Fruit fly (Drosophila melanogaster): ENCODE results near the gene Prps.

The Prps gene

DNA sequence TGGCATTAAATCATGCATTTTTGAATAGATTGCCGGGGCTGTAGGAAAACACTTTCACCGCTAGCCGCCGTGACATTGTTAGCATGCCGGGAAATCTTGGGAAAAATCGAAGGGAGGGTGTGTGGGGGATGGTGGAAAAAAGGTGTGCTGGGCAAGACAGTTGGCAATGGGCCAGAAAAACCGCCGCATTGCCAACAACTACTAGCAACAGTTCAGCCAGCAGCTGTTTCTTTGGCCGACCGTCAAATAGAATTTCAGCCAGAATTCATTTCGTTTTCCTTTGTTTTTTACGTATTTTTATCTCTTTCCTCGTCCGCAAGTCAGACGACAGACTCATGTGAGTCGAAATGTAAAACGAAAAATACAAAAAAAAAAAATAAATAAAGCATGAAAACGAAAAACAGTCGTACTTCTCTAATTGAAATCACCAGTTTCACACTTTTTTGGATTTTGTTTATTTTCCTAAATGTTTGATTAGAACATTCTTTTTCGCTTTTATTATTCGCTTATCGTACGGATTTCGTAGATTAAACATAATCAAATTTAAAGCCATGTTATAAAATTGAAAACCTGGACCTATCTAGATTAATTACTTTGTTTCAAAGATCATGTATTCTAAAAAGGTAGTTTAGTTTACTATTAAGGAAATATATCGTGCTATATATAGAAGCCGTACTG lies 5.6 kb downstream of the Prps start (continued):
- TF ChIP-seq CG13296 (GFP tag; optimal IDR thresholded peaks at IDR 0.05) (peak; percentile 50), ham (GFP tag; IDR thresholded peaks at IDR 0.05) (no peak), Vsx1 (GFP tag; optimal IDR thresholded peaks at IDR 0.05) (no peak), vvl (GFP tag; IDR thresholded peaks at IDR 0.05) (no peak), CG6791 (GFP tag; IDR thresholded peaks at IDR 0.05; ENCODE audit: partially characterized antibody) (no peak), schlank (tag; optimal IDR thresholded peaks at IDR 0.05) (no peak), ci (GFP tag; IDR thresholded peaks at IDR 0.05) (no peak), oc (tag; optimal IDR thresholded peaks at IDR 0.05) (no peak), Xbp1 (GFP tag; optimal IDR thresholded peaks at IDR 0.05) (peak; percentile 10), slbo (GFP tag; IDR thresholded peaks at IDR 0.05) (peak; percentile 35)

DNA sequence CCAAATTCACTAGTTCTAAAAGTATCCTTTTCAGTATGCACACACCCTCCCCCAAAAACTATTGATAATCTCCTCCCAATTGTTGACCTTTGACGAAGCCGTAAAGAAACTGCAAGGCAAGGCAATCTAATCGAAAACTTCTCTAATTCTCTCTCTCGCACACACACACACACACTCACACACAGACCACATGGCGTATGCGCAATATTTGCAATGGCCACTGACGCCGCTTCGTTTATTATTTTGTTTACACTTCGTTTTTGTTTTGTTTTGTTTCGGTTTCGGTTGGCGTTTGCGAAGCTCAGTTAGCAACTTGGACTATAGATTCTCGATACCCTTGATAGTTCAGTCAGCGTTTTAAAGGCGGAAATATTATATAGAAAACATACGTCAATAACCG lies 6.7 kb downstream of the Prps start:
- TF ChIP-seq org-1 (GFP tag; optimal IDR thresholded peaks at IDR 0.05) (no peak), fd3F (GFP tag; optimal IDR thresholded peaks at IDR 0.05) (no peak), CG18262 (tag; optimal IDR thresholded peaks at IDR 0.05) (no peak), CG7786 (GFP tag; optimal IDR thresholded peaks at IDR 0.05) (no peak), CG7372 (GFP tag; IDR thresholded peaks at IDR 0.05) (peak; percentile 59; the same call in 1 of the 2 replicates), Trl (optimal IDR thresholded peaks at IDR 0.05) (peak in 1 of 2 experiments; percentile 5), Trl (GFP tag; optimal IDR thresholded peaks at IDR 0.05) (no peak), cg (GFP tag; optimal IDR thresholded peaks at IDR 0.05) (peak; percentile 17), chinmo (GFP tag; IDR thresholded peaks at IDR 0.05; ENCODE audit: partially characterized antibody) (0 out of 4 replicates have a peak, but pooled peaks have one; percentile 23), Lim3 (GFP tag; IDR thresholded peaks at IDR 0.05) (no peak), Fer3 (tag; optimal IDR thresholded peaks at IDR 0.05) (no peak), trem (tag; optimal IDR thresholded peaks at IDR 0.05) (no peak), Hr39 (optimal IDR thresholded peaks at IDR 0.05) (no peak), Myb (GFP tag; optimal IDR thresholded peaks at IDR 0.05) (no peak), Atf6 (GFP tag; IDR thresholded peaks at IDR 0.05) (0 out of 2 replicates have a peak, but pooled peaks have one; percentile 37), bcd (GFP tag; optimal IDR thresholded peaks at IDR 0.05) (no peak), en (GFP tag; optimal IDR thresholded peaks at IDR 0.05) (no peak)

DNA sequence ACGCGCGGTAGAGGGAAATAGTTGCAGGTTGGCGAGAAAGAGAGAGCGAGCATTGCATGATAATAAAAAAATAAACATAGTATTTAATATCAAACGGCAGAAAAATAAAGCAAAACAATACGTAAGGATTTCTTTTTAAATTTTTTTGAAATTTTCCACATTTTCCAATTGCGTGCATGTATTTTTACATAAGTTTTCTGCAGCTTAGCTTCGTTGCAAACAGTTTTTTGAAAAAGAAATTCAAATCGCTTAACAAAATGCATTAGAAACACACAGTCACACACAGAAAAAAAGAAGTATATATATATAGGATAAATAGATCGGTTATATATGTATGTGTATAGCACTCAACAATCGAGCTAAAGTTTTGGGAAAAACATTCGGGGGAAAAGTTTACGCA lies 7.8 kb downstream of the Prps start:
- TF ChIP-seq BEAF-32 (GFP tag; optimal IDR thresholded peaks at IDR 0.05) (no peak), sens (GFP tag) (peak; percentile 29)

DNA sequence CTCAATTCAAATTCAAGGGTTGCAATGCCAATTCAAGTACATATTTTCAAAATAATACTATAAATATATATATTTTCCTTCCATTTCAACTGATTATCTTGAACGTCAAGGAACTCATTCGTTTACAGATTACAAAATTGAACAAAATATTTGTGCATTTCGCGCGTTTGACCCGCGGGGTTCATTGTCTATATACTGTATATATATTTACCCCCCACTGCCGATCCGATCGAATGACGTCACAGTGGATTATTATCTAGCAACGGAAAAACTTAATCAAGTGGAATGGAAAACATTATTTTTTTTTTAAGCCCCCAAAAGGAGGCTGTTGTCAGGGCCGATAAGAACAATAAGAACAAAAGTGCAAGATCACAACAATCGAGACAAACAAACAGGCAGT lies 9.0 kb downstream of the Prps start:
- no peak for TF ChIP-seq CG15479 (GFP tag; optimal IDR thresholded peaks at IDR 0.05)
- TF ChIP-seq az2 (GFP tag; optimal IDR thresholded peaks at IDR 0.05) = no peak
- no peak for TF ChIP-seq Hmr (GFP tag; optimal IDR thresholded peaks at IDR 0.05)
- TF ChIP-seq btn (GFP tag; optimal IDR thresholded peaks at IDR 0.05) = no peak
- peak; percentile 29 for TF ChIP-seq sug (tag; optimal IDR thresholded peaks at IDR 0.05)
- peak; percentile 42; the same call in 1 of the 2 replicates for TF ChIP-seq crol (GFP tag; IDR thresholded peaks at IDR 0.05)
- TF ChIP-seq CG34376 (GFP tag; optimal IDR thresholded peaks at IDR 0.05) = peak; percentile 4
- TF ChIP-seq H15 (GFP tag; IDR thresholded peaks at IDR 0.05) = no peak

Data from whole organism, embryonic.